Fruit fly (Drosophila melanogaster): ENCODE data around the gene CG3473.

DNA sequence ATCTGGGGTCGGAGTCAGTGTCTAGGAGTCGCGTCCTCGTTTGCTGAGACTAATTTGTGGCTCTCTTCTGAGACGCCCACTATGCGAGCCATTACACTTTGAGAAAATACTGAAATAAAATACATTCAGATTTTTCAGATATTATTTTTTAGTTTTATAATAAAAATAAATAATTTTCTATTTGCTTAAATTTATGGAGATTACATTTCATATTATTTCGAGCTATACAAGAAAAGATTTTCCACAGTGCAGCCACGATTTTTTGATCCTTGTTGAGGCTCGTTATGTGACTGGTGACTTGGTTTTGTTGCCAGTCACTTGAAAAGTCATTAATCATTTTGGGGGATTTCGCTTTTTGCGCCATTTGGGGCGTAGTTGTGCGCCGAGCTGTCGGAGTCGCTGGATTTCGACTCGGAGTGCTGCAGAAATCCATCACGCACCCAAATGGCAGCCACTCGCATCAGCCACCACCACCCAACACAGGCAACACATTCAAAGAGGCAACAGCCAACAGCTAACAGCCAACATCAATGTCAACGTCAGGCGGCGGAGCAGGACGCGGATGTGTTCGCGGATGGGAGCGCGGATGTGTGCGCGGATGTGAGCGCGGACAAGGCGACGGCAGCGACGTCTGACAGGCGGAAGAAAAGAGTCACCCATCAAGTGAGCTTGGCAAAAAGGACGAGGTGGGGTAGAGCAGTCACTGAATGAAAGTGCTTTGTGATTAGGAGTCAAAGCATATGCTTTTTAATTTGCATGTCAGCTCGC is 23.4 kb upstream of the CG3473 start:
- peak in 1 of 2 experiments; percentile 14 for TF ChIP-seq CTCF (optimal IDR thresholded peaks at IDR 0.05)
- TF ChIP-seq CG8478 (optimal IDR thresholded peaks at IDR 0.05): no peak
